Fruit fly (Drosophila melanogaster): ENCODE data around the gene jub.

Gene jub

dm6 chrX:13783534-13783949 lies 46.6 kb downstream of the jub start, which contains the start of gene inaE (continued):
- TF ChIP-seq Dip3 (GFP tag; optimal IDR thresholded peaks at IDR 0.05) = no peak
- peak; percentile 38 for TF ChIP-seq gro (GFP tag; optimal IDR thresholded peaks at IDR 0.05)
- TF ChIP-seq tgo (GFP tag; IDR thresholded peaks at IDR 0.05) = no peak
- no peak for TF ChIP-seq kay (GFP tag; optimal IDR thresholded peaks at IDR 0.05)
- no peak for TF ChIP-seq CG2120 (GFP tag; optimal IDR thresholded peaks at IDR 0.05)
- TF ChIP-seq CG42726 (GFP tag; IDR thresholded peaks at IDR 0.05; ENCODE audit: partially characterized antibody) = no peak
- TF ChIP-seq CG17829 (tag; optimal IDR thresholded peaks at IDR 0.05) = no peak
- no peak for TF ChIP-seq CG9215 (GFP tag; IDR thresholded peaks at IDR 0.05)
- no peak for TF ChIP-seq tup (GFP tag; optimal IDR thresholded peaks at IDR 0.05)
- no peak for TF ChIP-seq Camta (GFP tag; optimal IDR thresholded peaks at IDR 0.05)
- no peak for TF ChIP-seq NK7.1 (GFP tag; optimal IDR thresholded peaks at IDR 0.05)
- no peak for TF ChIP-seq tio (GFP tag; optimal IDR thresholded peaks at IDR 0.05)
- no peak for TF ChIP-seq CG17359 (tag; optimal IDR thresholded peaks at IDR 0.05)
- no peak for TF ChIP-seq Usf (GFP tag; optimal IDR thresholded peaks at IDR 0.05)
- no peak for TF ChIP-seq CG18476 (GFP tag; optimal IDR thresholded peaks at IDR 0.05)
- TF ChIP-seq CG1602 (GFP tag; optimal IDR thresholded peaks at IDR 0.05) = no peak
- no peak for TF ChIP-seq bigmax (GFP tag; optimal IDR thresholded peaks at IDR 0.05)
- no peak for TF ChIP-seq CG11695 (GFP tag; IDR thresholded peaks at IDR 0.05)
- TF ChIP-seq sob (GFP tag; IDR thresholded peaks at IDR 0.05) = 0 out of 2 replicates have a peak, but pooled peaks have one; percentile 7
- peak; percentile 16 for TF ChIP-seq CG11504 (tag; optimal IDR thresholded peaks at IDR 0.05)
- no peak for TF ChIP-seq sr (GFP tag; IDR thresholded peaks at IDR 0.05)
- no peak for TF ChIP-seq Neu2 (GFP tag; optimal IDR thresholded peaks at IDR 0.05; ENCODE audit: borderline replicate concordance)
- no peak for TF ChIP-seq TFAM (GFP tag; optimal IDR thresholded peaks at IDR 0.05)
- TF ChIP-seq CG14050 (GFP tag; IDR thresholded peaks at IDR 0.05) = no peak
- no peak for TF ChIP-seq Atf3 (GFP tag; optimal IDR thresholded peaks at IDR 0.05)
- peak; percentile 92 for TF ChIP-seq E2f2 (GFP tag; IDR thresholded peaks at IDR 0.05)
- TF ChIP-seq sqz (GFP tag; optimal IDR thresholded peaks at IDR 0.05) = no peak
- TF ChIP-seq CoRest (tag; optimal IDR thresholded peaks at IDR 0.05) = peak; percentile 27
- TF ChIP-seq CG1603 (tag; optimal IDR thresholded peaks at IDR 0.05) = peak; percentile 54
- TF ChIP-seq CG31441 (GFP tag; IDR thresholded peaks at IDR 0.05) = peak; percentile 11; the same call in 1 of the 2 replicates
- no peak for TF ChIP-seq Xbp1 (GFP tag; optimal IDR thresholded peaks at IDR 0.05)
- TF ChIP-seq ara (GFP tag; IDR thresholded peaks at IDR 0.05) = peak; percentile 30; the same call in 1 of the 2 replicates
- TF ChIP-seq CG12744 (GFP tag; optimal IDR thresholded peaks at IDR 0.05) = peak; percentile 16
- no peak for TF ChIP-seq fd96Cb (tag; optimal IDR thresholded peaks at IDR 0.05)
- no peak for TF ChIP-seq Lpt (GFP tag; optimal IDR thresholded peaks at IDR 0.05)
- TF ChIP-seq gce (GFP tag; IDR thresholded peaks at IDR 0.05) = no peak
- TF ChIP-seq CG13296 (GFP tag; optimal IDR thresholded peaks at IDR 0.05) = no peak
- no peak for TF ChIP-seq Mad (GFP tag; optimal IDR thresholded peaks at IDR 0.05)
- no peak for TF ChIP-seq Hmx (GFP tag; optimal IDR thresholded peaks at IDR 0.05)
- TF ChIP-seq twi (tag; optimal IDR thresholded peaks at IDR 0.05) = no peak
- no peak for TF ChIP-seq az2 (GFP tag; optimal IDR thresholded peaks at IDR 0.05)
- no peak for TF ChIP-seq CG6254 (GFP tag; optimal IDR thresholded peaks at IDR 0.05)
- TF ChIP-seq CG10959 (GFP tag; IDR thresholded peaks at IDR 0.05) = no peak
- TF ChIP-seq insv (GFP tag; optimal IDR thresholded peaks at IDR 0.05) = no peak
- TF ChIP-seq corto (GFP tag; optimal IDR thresholded peaks at IDR 0.05) = no peak
- TF ChIP-seq fd64A (GFP tag; optimal IDR thresholded peaks at IDR 0.05) = no peak
- no peak for TF ChIP-seq CG18764 (GFP tag; optimal IDR thresholded peaks at IDR 0.05)
- peak; percentile 31 for TF ChIP-seq scrt (GFP tag; optimal IDR thresholded peaks at IDR 0.05)
- TF ChIP-seq chif (GFP tag; optimal IDR thresholded peaks at IDR 0.05) = no peak
- TF ChIP-seq Oaz (GFP tag; IDR thresholded peaks at IDR 0.05) = no peak
- no peak for TF ChIP-seq maf-S (GFP tag; optimal IDR thresholded peaks at IDR 0.05)
- TF ChIP-seq sim (GFP tag; IDR thresholded peaks at IDR 0.05) = no peak

All from whole organism, embryonic.